Fruit fly (Drosophila melanogaster): ENCODE data around the gene dj.

DNA sequence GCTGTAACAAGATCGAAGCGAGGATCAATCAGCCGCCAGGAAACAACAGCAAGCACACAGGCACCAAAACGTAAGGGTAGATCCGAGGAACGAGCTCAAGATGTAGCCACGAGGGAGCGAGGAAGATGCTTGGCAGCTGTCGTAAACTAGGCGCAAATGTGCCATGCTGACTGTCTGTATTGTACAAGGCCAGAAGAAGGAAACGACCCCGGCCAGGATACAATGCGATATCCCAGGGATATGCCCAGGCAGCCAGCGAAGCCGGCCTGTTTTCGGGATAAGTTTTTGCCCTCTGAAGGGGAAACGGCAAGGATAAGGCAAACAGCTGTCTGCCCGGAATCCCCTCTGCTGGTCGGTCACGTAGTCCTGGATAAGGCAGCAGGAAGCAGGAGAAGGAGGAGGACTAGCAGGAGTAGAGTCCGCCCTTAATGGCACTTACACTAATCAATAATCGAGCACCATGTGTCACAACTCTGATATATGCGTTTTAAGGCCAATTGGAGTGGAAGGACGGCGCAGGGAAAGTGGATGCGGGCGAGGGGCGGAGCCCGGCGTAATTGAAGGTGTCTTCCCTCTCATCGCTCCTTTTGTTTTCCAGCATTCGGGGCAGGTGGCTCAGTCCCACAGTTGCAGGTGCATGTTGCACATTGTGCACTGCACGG lies 46.5 kb downstream of the dj start:
- TF ChIP-seq fd85E (GFP tag; optimal IDR thresholded peaks at IDR 0.05), result no peak
- TF ChIP-seq acj6 (GFP tag; optimal IDR thresholded peaks at IDR 0.05), result no peak
- no peak for TF ChIP-seq CG6276 (GFP tag; optimal IDR thresholded peaks at IDR 0.05)
- TF ChIP-seq spab (GFP tag; optimal IDR thresholded peaks at IDR 0.05), result no peak
- TF ChIP-seq salr (GFP tag; optimal IDR thresholded peaks at IDR 0.05), result no peak
- TF ChIP-seq CG11902 (GFP tag; optimal IDR thresholded peaks at IDR 0.05), result no peak
- TF ChIP-seq cyc (GFP tag; optimal IDR thresholded peaks at IDR 0.05), result no peak
- TF ChIP-seq esn (GFP tag; optimal IDR thresholded peaks at IDR 0.05), result no peak
- TF ChIP-seq Hr38 (GFP tag; optimal IDR thresholded peaks at IDR 0.05), result no peak
- TF ChIP-seq fkh (GFP tag; optimal IDR thresholded peaks at IDR 0.05), result no peak
- no peak for TF ChIP-seq Blimp-1 (GFP tag; optimal IDR thresholded peaks at IDR 0.05)

All from whole organism, prepupa.